Worm (Caenorhabditis elegans): ENCODE data around the gene flp-14.

The flp-14 gene

DNA sequence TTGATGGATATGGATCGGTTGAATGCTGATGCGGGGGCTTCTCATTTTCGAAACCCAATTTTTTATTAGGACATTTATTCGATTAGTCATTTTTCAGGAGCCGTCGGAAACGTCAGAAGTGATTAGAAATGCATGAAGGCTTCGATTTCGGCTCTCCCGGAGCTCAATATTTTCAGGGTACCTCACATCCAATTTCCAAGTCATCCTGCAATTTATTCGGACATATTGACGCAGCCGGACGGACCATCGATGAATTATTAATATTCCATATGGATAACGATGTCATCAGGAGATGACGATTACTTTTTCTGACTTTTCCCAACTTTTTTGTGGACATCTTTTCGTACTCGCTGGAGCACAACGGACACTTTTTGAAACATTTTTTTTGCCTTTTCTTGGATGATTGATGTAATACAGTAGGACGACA, 3.7 kb upstream of the flp-14 start:
- no peak for TF ChIP-seq ceh-43 (GFP tag; optimal IDR thresholded peaks at IDR 0.05)
- no peak for TF ChIP-seq elt-1 (tag; optimal IDR thresholded peaks at IDR 0.05; ENCODE audit: borderline replicate concordance, insufficient read depth)
- no peak for TF ChIP-seq nhr-2 (tag; optimal IDR thresholded peaks at IDR 0.05)
- TF ChIP-seq lin-32 (GFP tag; optimal IDR thresholded peaks at IDR 0.05), result no peak
- TF ChIP-seq unc-120 (tag; optimal IDR thresholded peaks at IDR 0.05; ENCODE audit: poor library complexity, severe bottlenecking), result no peak
- no peak for TF ChIP-seq nhr-12 (tag; optimal IDR thresholded peaks at IDR 0.05)
- TF ChIP-seq nhr-76 (tag; optimal IDR thresholded peaks at IDR 0.05), result no peak
- no peak for TF ChIP-seq ceh-83 (GFP tag; optimal IDR thresholded peaks at IDR 0.05)
- TF ChIP-seq lin-13 (tag; optimal IDR thresholded peaks at IDR 0.05), result no peak
- no peak for TF ChIP-seq sem-2 (GFP tag; optimal IDR thresholded peaks at IDR 0.05)
- TF ChIP-seq hlh-1 (tag; optimal IDR thresholded peaks at IDR 0.05), result no peak
- TF ChIP-seq mls-2 (tag; optimal IDR thresholded peaks at IDR 0.05), result no peak
- TF ChIP-seq ztf-11 (tag; optimal IDR thresholded peaks at IDR 0.05), result no peak
- TF ChIP-seq lsy-2 (tag; optimal IDR thresholded peaks at IDR 0.05), result no peak

DNA sequence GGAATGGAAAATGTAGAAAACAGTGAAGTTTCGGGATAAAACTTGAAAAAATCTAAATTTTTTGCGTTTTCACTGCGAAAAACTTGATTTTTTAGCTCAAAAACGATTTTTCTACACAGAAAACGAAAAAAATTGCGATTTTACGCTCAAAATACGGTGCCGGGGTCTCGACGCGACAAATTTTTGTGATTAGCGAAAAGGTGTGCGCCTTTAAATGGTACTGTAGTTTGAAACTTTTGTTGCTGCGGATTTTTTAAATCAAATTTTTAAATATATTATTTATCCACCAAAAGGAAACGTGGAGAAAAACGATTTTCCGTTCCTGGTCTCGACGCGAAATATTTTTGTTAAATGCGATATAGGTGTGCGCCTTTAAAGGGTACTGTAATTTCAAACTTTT, 3.1 kb upstream of the flp-14 start:
- no peak for TF ChIP-seq M03D4.4 (tag; optimal IDR thresholded peaks at IDR 0.05)
- TF ChIP-seq blmp-1 (tag; optimal IDR thresholded peaks at IDR 0.05), result no peak
- no peak for TF ChIP-seq flh-1 (GFP tag; optimal IDR thresholded peaks at IDR 0.05)
- no peak for TF ChIP-seq unc-62 (GFP tag; optimal IDR thresholded peaks at IDR 0.05)
- TF ChIP-seq nhr-2 (tag; optimal IDR thresholded peaks at IDR 0.05), result no peak
- TF ChIP-seq sptf-1 (tag; optimal IDR thresholded peaks at IDR 0.05), result no peak
- TF ChIP-seq mep-1 (tag; optimal IDR thresholded peaks at IDR 0.05), result no peak
- TF ChIP-seq snpc-4 (tag; optimal IDR thresholded peaks at IDR 0.05), result no peak
- no peak for TF ChIP-seq tbx-8 (GFP tag; optimal IDR thresholded peaks at IDR 0.05)
- no peak for TF ChIP-seq bed-3 (GFP tag; optimal IDR thresholded peaks at IDR 0.05)
- no peak for TF ChIP-seq pha-4 (tag; optimal IDR thresholded peaks at IDR 0.05)
- no peak for TF ChIP-seq ztf-11 (tag; optimal IDR thresholded peaks at IDR 0.05)
- no peak for TF ChIP-seq mls-2 (tag; optimal IDR thresholded peaks at IDR 0.05)
- no peak for TF ChIP-seq elt-1 (tag; optimal IDR thresholded peaks at IDR 0.05; ENCODE audit: borderline replicate concordance, insufficient read depth)

DNA sequence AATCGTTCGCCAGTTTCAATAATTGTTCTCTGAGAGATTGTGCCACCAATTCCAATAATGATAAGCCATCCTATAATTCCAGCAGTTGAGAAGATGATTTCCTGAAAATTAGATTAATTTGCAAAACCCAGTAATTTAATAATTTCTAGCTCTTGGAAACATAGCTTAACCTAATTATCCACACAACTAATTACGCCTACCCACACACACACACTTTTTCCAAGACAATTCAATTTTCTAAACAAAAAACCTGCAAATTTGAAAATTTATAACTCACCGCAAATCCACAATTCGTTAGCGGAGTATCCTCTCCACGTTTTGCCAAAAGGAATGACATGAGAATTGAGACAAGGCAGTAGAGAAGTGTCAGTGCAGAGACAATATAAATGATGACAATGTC, 6.1 kb downstream of the flp-14 start:
- TF ChIP-seq ces-1 (GFP tag; optimal IDR thresholded peaks at IDR 0.05) (peak; percentile 62), elt-1 (tag; optimal IDR thresholded peaks at IDR 0.05; ENCODE audit: borderline replicate concordance, insufficient read depth) (no peak)

- no peak for TF ChIP-seq lin-32 (GFP tag; optimal IDR thresholded peaks at IDR 0.05)
- TF ChIP-seq nhr-12 (tag; optimal IDR thresholded peaks at IDR 0.05), result no peak
These were observed 7.5 kb downstream of the flp-14 start for ce11 chrIII:12917852-12918251.

DNA sequence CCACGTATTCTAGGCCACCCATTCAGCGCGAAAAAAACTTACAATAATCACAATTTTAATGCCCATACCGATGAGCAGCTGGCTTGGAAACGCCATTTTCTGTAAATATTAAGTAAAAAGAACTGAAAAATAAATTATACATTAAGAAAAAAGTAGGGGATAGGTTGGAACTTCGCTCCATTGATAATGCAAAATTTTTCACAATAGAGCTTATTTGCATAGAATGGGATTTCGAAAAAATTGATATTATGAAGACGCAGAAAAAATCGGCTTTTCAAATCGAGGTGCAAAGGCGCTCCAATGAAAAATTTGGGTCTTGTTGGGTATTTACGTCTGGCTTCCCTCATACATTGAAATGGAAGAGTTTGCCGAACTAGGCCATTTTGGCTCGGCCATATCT, 8.3 kb downstream of the flp-14 start, which contains the start of gene Y37D8A.16:
TSS of gene Y37D8A.16 (minus strand) at position 101 of the 400 bp plus-strand sequence.
- TF ChIP-seq sptf-1 (tag; optimal IDR thresholded peaks at IDR 0.05) (no peak), mls-2 (tag; optimal IDR thresholded peaks at IDR 0.05) (no peak), zip-8 (tag; optimal IDR thresholded peaks at IDR 0.05) (no peak), pha-4 (tag; optimal IDR thresholded peaks at IDR 0.05) (no peak), ham-2 (GFP tag; optimal IDR thresholded peaks at IDR 0.05) (no peak), unc-39 (tag; optimal IDR thresholded peaks at IDR 0.05) (no peak), lsy-2 (tag; optimal IDR thresholded peaks at IDR 0.05) (no peak), unc-120 (tag; optimal IDR thresholded peaks at IDR 0.05; ENCODE audit: poor library complexity, severe bottlenecking) (no peak), flh-1 (GFP tag; optimal IDR thresholded peaks at IDR 0.05) (no peak), nhr-28 (tag; optimal IDR thresholded peaks at IDR 0.05) (no peak), ceh-39 (tag; optimal IDR thresholded peaks at IDR 0.05) (no peak)

ce11 chrIII:12919882-12920281, 9.6 kb downstream of the flp-14 start:
- TF ChIP-seq unc-120 (tag; optimal IDR thresholded peaks at IDR 0.05; ENCODE audit: poor library complexity, severe bottlenecking) (no peak), pha-4 (tag; optimal IDR thresholded peaks at IDR 0.05) (peak; percentile 73)
